Worm (Caenorhabditis elegans) whole organism, L4/young adult: Measurements from ENCODE around the gene cope-1.

Source experiments
- W03F9.2 ChIP-seq: fragments of 150-350 bp; optimal IDR thresholded peaks from 2 replicates; lab custom pipeline; 2014; ENCODE audit warnings: missing biosample characterization, missing genetic modification characterization
- dao-5 ChIP-seq: sonication (generic microtip); optimal IDR thresholded peaks from 2 replicates; lab custom pipeline; 2016; ENCODE audit warnings: missing genotype, missing genetic modification characterization, moderate library complexity, missing compliant biosample characterization
- him-1 ChIP-seq: sonication (generic microtip); optimal IDR thresholded peaks from 2 replicates; lab custom pipeline; 2016; ENCODE audit warnings: missing genotype, missing genetic modification reagents, missing genetic modification characterization, missing compliant biosample characterization

DNA sequence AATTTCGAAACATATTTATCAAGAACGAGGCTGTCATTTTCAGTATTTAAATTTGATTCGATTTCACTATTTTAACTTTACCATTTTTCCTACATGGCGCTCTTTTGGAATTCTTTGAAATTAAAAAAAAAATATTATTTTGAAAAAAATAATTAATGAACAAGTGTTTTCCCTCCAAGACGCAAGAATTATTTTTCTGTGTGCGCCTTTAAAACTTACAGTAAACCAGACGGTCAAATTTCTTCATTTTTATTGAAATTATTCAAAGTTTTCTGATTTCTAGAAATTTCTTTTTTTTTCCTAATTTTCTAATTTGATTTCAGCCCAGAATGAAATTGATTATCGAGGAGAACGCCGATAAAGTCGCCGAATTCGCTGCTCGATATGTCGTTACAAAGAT is 37.0 kb upstream of the cope-1 start, which contains the start of gene T03F6.3:
- TF ChIP-seq W03F9.2 (tag; lab: Kevin White, UChicago) (no peak), him-1 (no peak), dao-5 (tag; lab: Kevin White, UChicago) (no peak)
